Worm (Caenorhabditis elegans) whole organism, L1 larva: ENCODE results near the gene clec-31.

Source experiments
- lin-39 ChIP-seq: fragments of 150-350 bp; optimal IDR thresholded peaks from 2 replicates; lab custom pipeline; 2014; ENCODE audit warnings: missing biosample characterization, missing genetic modification reagents, missing genetic modification characterization
- lsy-2 ChIP-seq, 2 experiments: fragments of 150-350 bp; optimal IDR thresholded peaks; 2 replicates each; lab custom pipeline; 2014; ENCODE audit warnings: missing biosample characterization in 2 of 2, missing genetic modification characterization in 2 of 2
- nhr-28 ChIP-seq: fragments of 150-350 bp; optimal IDR thresholded peaks from 2 replicates; lab custom pipeline; 2014; ENCODE audit warnings: missing biosample characterization, missing genetic modification characterization

DNA sequence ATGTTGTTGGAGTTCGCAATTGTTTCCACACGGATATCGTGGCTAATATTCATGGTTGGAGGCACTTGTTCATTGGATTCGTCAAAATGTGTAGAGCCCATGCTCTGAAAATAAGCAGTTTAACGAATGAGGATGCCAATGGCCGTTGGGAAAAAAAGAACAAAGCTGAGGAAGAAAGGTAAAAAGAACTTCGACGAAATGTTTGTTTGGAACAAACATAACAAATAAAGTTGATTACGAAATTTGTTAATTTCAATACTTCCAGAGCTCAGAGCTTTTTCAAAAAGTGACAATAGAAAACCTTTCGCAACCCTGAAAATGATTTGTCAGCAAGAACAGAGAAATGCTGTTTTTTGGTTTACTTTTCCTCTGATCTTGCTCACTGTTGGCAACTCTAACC is 22.2 kb upstream of the clec-31 start, which contains the start of gene F09C6.3:
- no peak for TF ChIP-seq lsy-2 (tag; optimal IDR thresholded peaks at IDR 0.05; lab: Kevin White, UChicago)
- TF ChIP-seq nhr-28 = no peak
- no peak for TF ChIP-seq lin-39
